Worm (Caenorhabditis elegans) whole organism, dauer: ENCODE results near the gene F46F5.7.
"Not testable (repeated sequence)": the region's sequence is repeated elsewhere in the genome, so short reads cannot be mapped to it uniquely, and the experiment has no call there.

Source experiments
- unc-62 ChIP-seq: sonication (generic microtip); optimal IDR thresholded peaks from 2 replicates; lab custom pipeline; 2017; ENCODE audit warnings: missing biosample characterization, missing genetic modification reagents, missing genetic modification characterization

The F46F5.7 gene

DNA sequence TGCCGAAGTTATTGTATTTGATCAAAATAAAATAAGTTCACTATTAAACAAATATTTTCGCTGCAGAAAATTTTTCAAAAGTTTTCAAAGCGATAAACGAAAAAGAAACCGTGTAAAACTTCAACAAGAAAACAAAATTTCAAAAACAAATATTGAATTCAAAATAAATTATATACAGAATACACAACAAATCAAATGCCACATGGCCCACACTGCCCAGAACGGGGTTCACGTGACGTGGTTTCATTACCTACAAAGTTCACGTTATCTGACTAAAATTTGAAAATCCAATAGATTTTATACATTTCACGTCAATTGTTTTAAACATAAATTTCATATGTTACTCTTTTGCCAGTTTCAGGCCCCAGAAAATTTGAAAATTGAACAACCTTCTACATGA is at the start of gene F46F5.7:
Gene F46F5.7, minus strand, starts transcription at position 101 of the 400 bp plus-strand sequence.
- no peak for TF ChIP-seq unc-62 (GFP tag; lab: Kevin White, UChicago)

DNA sequence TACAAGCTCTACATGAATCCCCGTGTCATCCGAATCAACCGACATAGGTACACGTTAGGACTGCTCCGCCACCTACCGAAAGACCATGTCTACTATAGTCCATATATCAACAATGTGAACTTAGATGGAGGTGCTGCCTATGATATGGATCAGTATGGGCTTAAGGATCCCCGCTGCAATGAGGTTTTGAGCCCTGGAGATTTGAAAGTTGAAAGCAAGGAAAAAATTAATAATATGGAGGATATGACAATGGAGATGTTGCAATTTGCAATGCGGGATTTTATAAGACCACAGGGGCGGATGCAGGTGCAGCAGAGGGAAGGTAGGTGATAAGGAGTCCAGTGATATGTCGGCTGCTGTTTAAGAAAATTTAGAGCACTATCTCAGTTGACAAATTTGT is 48.9 kb upstream of the F46F5.7 start:
- no peak for TF ChIP-seq unc-62 (GFP tag; lab: Kevin White, UChicago)

DNA sequence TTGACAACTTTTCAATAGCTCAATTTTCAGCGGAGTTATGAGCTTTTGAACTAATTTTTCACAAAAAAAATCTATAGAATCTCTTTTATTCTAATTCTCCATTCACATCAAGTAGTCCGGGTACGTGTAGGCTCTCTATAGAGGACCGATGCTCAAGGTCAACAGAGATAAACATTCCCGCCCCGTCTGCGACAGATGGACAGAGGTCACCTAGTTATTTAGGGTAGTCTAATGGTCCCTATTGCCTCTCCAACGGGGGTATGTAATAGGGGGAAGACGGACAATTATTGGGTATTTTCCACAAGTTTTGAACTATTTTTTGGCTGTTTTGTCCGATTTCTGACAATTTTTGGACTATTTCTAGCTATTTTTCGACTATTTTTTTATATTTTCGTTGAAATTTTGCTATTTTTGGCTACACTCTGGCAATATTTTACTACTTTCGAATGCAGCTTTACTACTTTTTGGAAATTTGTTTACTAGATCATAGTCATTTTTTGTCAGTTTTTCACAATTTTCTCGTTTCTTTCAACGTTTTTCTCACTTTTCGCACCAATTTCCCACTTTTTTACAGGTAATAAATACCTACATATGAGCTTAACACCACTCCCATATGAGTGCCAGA is 47.9 kb upstream of the F46F5.7 start, which contains the start of gene fbxc-51:
Gene fbxc-51, plus strand, starts transcription at position 575 of the 625 bp plus-strand sequence.
- TF ChIP-seq unc-62 (GFP tag; lab: Kevin White, UChicago) = no peak

DNA sequence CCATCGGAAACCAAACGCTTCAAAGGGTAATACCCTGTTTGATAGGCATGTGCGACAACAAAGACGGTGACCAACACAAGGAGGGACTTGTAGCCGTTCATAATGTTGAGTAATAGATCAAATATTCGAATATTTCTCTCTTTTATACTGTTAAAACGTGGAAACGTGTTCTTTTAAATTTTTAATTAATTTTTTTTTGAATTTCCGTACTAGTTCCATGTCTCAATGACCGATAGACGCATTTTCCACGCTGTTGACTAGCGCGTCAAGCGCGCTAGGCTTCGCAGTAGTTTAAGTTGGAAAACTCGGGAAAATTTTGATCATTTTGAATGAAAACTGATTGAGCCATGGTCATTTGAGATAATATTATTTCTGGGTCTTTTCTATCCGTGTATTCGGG is 46.4 kb upstream of the F46F5.7 start, which contains the start of gene Y46B2A.3:
Gene Y46B2A.3, minus strand, starts transcription at position 101 of the 400 bp plus-strand sequence.
- no peak for TF ChIP-seq unc-62 (GFP tag; lab: Kevin White, UChicago)

DNA sequence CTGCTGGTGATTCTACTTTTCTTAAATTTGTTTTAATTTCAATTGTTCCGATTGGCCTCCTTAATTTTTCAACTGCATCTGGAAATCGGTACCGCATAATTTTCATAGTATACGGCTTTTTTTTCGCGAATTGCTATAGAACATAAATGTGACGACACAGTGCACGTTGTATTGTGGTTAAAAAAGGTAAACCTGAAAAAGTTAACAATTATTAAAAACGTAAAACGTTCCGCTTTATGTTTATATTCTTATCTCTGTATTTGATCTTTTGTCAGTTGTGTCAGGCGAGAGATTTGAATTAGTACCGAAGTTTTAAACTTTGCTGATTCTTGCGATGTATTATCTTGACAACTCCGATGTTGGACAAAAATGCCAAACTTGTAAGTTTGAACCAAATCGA is 41.1 kb upstream of the F46F5.7 start, which contains the start of gene Y46B2A.4:
Gene Y46B2A.4, plus strand, starts transcription at position 301 of the 400 bp plus-strand sequence.
- TF ChIP-seq unc-62 (GFP tag; lab: Kevin White, UChicago) = no peak

DNA sequence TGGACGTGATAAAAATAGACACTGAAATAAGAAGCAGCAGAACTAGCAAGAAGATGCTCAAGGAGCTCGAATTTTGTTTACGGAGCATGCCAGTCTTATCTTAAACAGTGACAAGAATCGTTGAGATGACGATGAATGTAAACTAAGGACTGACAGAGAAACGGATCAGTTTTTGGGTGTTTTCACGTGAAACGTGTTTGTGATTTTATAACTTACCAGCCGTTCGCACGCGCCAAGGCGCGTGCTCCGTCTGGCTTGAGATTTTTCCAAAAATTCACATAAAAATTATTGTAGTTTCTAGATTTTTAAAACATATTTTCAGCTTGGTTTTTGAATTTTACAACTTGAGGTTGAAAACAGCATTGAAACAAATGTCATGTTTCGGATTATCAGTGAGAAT is 30.1 kb upstream of the F46F5.7 start, which contains the start of gene F28A10.5:
Gene F28A10.5, minus strand, starts transcription at position 101 of the 400 bp plus-strand sequence.
- not testable (repeated sequence) for TF ChIP-seq unc-62 (GFP tag; lab: Kevin White, UChicago)

DNA sequence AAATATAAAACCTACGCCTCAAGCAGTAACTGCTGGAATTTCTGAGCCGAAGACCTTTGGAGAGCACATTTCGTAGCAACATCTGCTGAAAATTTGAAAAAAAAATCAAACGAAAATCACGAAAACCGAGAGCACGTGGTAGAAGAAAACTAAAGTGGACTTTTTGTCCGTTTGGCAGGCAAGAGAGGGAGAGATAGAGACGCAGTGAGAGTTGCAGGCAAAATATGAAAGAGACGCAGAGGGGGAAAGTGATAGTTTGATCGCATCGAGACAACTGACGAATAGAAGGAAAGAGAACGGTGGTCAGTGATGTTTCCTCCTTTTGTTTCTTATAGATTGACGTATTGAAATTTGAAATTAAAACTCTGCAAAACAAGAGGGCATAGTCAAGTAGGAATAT is 28.1 kb upstream of the F46F5.7 start, which contains the start of the genes acdh-9 and F28A10.13:
Gene acdh-9, minus strand, starts transcription at position 85 of the 400 bp plus-strand sequence.
Gene F28A10.13, plus strand, starts transcription at position 294 of the 400 bp plus-strand sequence.
- no peak for TF ChIP-seq unc-62 (GFP tag; lab: Kevin White, UChicago)

DNA sequence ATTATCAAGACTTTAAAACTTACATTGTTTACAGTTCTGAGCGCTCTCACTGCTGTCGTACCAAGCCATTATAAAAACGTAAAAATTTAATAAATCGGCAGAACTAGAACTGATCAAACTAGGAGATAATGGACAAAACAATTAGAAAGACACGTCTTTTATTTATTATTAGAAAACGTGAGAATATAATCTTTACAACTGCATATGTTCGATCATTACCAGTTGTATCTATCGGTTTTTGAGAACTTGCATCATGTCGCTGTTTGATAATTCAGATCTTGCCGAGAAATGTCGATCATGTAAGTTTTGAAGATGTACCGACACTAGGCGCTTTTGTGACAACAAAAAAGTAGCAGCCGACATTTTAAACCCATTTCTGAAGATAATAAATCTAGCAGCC is 25.2 kb upstream of the F46F5.7 start, which contains the start of gene F28A10.7:
Gene F28A10.7, minus strand, starts transcription at position 101 of the 400 bp plus-strand sequence.
- TF ChIP-seq unc-62 (GFP tag; lab: Kevin White, UChicago) = no peak

DNA sequence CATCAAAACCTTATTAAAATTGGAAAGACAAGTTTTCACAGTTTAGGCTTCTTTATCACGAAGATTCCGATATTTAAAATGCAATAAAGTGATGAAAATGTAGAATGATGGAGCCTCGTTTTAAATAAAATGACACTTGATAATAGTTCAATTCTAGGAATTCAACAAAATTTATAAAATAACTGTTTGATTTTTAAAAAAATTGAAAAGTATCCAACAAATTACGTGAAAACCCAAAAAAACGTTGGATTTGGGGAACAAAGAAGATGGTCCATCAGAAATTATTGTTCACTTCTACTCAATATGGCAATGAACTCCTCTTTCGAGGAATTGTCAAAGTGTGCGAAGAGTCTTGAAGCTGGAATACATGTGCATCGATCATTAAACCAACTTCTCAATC is 23.6 kb upstream of the F46F5.7 start, which contains the start of gene F28A10.4:
Gene F28A10.4, plus strand, starts transcription at position 301 of the 400 bp plus-strand sequence.
- TF ChIP-seq unc-62 (GFP tag; lab: Kevin White, UChicago) = no peak

DNA sequence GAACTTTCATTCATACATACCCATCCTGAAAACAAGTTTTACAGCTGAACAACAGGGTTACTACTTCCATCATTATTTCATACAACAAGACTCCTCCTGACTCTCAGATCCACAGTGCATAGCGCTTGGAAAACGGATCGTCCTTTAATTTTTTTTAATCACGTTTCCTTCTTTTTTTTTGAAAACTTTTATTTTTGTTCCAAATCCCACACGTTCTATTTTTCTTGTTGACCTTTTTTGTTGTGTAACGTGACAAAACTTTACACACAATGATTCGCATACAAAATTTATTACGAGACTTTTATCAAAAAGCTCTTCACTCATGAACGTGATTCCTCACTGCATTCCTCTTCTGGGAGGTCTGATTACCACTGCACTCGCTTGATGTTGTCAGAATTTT is 19.7 kb upstream of the F46F5.7 start, which contains the start of gene clc-33:
Gene clc-33, plus strand, starts transcription at position 301 of the 400 bp plus-strand sequence.
- TF ChIP-seq unc-62 (GFP tag; lab: Kevin White, UChicago) = no peak

DNA sequence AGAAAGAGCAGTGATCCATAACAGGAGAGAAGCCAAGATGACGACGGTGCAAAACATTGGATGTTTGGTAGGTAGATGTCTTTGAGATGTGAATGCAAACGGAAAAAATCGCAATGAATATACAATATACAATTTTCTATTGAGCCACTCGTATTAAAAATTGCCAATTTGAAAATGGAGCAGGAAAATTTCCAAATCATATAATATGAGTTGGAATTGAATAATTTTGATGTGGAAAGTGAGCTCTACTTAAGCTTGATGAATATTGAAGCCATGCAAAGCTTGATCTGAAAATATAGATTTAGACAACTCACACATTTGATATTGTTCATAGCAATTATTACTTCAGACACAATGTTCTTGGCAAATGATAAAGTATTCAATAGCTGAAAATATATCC is 18.0 kb upstream of the F46F5.7 start, which contains the start of gene F28A10.8:
Gene F28A10.8, minus strand, starts transcription at position 101 of the 400 bp plus-strand sequence.
- TF ChIP-seq unc-62 (GFP tag; lab: Kevin White, UChicago) = no peak

DNA sequence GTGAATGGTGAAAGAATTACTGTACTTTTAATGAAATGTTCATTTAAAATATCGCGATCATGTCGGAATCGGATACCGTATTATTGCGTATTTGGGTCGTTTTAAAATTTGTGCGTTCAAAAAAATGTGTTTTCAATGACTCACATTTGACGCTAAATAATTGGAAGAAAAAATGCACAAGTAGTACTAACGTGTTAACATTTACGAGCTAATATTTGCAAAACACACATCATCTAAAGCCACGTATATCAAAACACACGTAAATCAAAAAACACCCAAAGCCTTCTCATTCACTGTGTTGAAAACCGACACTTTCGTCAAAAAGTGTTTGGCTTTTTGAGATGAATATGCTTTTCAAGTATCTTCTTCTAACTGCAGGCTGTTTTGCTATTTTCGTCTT is 5.1 kb upstream of the F46F5.7 start, which contains the start of gene F28A10.1:
Gene F28A10.1, plus strand, starts transcription at position 301 of the 400 bp plus-strand sequence.
- no peak for TF ChIP-seq unc-62 (GFP tag; lab: Kevin White, UChicago)

DNA sequence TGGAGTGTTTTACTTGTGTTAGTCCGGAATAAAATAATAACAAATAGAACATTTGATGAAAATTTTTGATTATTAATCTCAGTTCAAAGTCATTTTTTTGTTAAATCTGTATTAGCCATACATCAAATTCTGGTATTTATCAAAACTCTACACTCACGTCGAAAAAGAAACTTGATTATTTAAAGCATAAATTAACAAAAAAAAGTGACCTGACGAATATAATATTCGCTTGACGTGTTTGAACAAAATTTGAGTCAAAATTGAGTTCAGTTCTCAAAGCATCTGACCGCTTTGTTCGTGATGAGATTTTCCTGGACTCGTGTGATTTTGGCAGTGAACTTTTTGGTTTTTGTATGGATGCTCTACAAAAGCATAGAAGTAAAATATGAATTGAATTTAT is 3.1 kb upstream of the F46F5.7 start, which contains the start of gene F46F5.10:
Gene F46F5.10, plus strand, starts transcription at position 301 of the 400 bp plus-strand sequence.
- TF ChIP-seq unc-62 (GFP tag; lab: Kevin White, UChicago) = no peak

DNA sequence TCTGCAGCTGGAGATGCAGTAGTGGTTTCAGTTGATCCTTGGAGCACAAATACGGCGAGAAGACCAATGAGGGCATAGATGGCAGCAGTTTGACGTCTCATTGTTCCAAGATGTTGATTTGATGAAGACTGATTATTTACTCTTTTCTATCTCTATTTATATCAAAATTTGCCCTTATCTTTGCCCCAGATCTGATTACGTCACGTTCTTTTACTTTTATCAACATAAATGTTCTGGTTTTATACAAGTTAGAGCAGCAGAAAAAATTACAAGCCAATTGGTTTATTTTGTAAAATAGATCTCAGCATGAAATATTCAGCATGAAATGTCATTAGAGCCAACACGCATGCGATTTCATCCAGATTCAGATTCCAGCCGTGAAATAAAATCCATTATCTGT is 2.3 kb upstream of the F46F5.7 start, which contains the start of gene msrp-4:
Gene msrp-4, minus strand, starts transcription at position 101 of the 400 bp plus-strand sequence.
- not testable (repeated sequence) for TF ChIP-seq unc-62 (GFP tag; lab: Kevin White, UChicago)

DNA sequence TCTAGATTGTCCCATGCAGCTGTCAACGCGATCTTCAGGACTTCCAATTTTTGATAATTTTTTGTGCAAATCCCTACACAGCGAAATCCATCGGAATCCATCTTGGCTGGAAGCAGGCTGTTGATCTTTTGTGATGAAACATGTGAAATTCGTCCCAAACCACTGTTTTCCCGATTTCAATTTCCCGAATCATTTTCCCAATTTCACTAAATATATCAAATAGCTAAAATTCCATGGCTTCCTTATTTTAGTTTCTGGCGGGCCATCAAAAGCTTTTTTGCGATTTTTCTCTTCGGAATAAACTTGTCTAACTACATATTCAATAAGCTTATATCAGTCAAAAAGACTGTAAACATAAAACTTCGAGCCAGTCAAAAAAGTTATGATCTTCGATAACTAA is 1.1 kb upstream of the F46F5.7 start, which contains the start of gene F46F5.8:
Gene F46F5.8, minus strand, starts transcription at position 101 of the 400 bp plus-strand sequence.
- no peak for TF ChIP-seq unc-62 (GFP tag; lab: Kevin White, UChicago)

DNA sequence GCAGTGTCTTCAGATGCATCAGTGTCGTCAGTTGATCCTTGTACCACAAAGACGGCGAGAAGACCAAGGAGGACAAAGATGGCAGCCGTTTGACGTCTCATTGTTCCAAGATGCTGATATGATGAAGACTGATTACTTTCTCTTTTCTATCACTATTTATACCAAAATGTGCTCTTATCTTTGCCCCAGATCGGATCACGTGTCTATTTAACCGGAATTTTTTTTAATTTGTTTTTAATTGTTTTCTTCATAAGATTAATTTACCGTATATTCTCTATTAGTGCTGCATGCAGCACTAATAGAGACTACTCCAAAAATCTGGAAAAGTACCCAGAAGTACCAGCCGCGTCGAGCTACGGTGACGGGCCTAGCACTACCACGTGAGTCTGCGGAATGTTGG is 5.7 kb downstream of the F46F5.7 start, which contains the start of gene msrp-3:
Gene msrp-3, minus strand, starts transcription at position 101 of the 400 bp plus-strand sequence.
- TF ChIP-seq unc-62 (GFP tag; lab: Kevin White, UChicago) = no peak
